Fruit fly (Drosophila melanogaster): ENCODE results near the gene rg.

DNA sequence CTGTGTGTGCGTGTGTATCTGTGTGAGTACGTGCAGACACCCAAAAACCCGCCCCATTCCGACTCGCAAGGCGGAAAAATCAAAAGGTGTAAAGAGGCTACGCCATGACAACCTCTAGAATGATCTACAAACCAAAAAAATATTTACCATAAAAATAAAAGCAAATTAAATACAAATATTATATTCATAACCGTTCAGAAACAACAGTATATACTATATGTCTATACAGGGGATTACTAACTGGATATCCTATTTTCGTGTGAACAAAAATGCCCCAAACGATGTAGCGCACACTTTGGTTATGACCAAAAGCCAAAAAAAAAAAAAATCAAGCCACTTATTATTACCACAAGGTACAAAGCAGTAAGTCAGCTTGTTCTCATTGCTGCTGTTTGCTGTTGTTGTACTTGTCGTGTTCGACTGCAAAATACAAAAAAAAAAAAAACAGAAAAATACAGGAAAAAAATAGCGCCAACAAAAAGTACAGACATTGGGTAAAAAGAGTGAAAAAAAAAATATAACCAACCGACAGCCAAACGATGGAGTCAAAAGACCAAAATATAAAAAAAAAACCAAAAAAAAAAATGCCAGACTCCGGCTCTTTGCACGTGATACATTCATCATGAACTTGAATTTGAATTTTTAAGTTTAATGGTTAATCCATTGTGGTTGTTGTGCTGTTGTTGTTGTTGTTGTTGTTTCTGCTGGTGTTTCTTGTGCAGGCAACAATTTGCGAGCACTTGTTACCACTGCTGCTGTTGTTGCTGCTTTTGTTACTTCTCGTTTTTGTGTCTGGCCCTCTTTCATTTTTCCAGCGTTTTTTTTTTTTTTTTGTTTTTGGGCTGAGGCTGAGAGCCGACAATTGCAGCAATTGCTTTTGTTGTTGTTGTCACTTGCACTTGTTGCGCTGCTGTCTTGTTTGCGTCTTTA lies 43.8 kb upstream of the rg start:
- TF ChIP-seq kay (GFP tag; ENCODE audit: borderline replicate concordance) (no peak), bab1 (GFP tag; optimal IDR thresholded peaks at IDR 0.05) (no peak)
